Worm (Caenorhabditis elegans) whole organism, L4/young adult: ENCODE results near the gene T23C6.4.

ENCODE experiments used
- dao-5 ChIP-seq: sonication (generic microtip); optimal IDR thresholded peaks from 2 replicates; lab custom pipeline; 2016; ENCODE audit warnings: missing genotype, missing genetic modification characterization, moderate library complexity, missing compliant biosample characterization
- him-1 ChIP-seq: sonication (generic microtip); optimal IDR thresholded peaks from 2 replicates; lab custom pipeline; 2016; ENCODE audit warnings: missing genotype, missing genetic modification reagents, missing genetic modification characterization, missing compliant biosample characterization

- TF ChIP-seq him-1 (tag; lab: Kevin White, UChicago): no peak
- TF ChIP-seq dao-5 (tag; lab: Kevin White, UChicago): no peak
These were observed 45.4 kb upstream of the T23C6.4 start, which contains the start of gene B0302.5 for ce11 chrX:17195080-17195479.
